Worm (Caenorhabditis elegans): ENCODE results near the gene rol-8.

The rol-8 gene

ce11 chrII:7521420-7521819 lies 22.5 kb upstream of the rol-8 start:
- no peak for TF ChIP-seq ham-2 (GFP tag; optimal IDR thresholded peaks at IDR 0.05)
- TF ChIP-seq zip-8 (tag; optimal IDR thresholded peaks at IDR 0.05): no peak
- TF ChIP-seq snpc-4 (tag; optimal IDR thresholded peaks at IDR 0.05): no peak
- no peak for TF ChIP-seq elt-1 (tag; optimal IDR thresholded peaks at IDR 0.05; ENCODE audit: borderline replicate concordance, insufficient read depth)
- no peak for TF ChIP-seq mep-1 (tag; optimal IDR thresholded peaks at IDR 0.05)
- TF ChIP-seq lin-13 (tag; optimal IDR thresholded peaks at IDR 0.05): no peak
- no peak for TF ChIP-seq ceh-39 (tag; optimal IDR thresholded peaks at IDR 0.05)
- no peak for TF ChIP-seq drap-1 (GFP tag; optimal IDR thresholded peaks at IDR 0.05)
- no peak for TF ChIP-seq mab-5 (tag; optimal IDR thresholded peaks at IDR 0.05)
- TF ChIP-seq pha-4 (tag; optimal IDR thresholded peaks at IDR 0.05): no peak

- TF ChIP-seq elt-3 (tag; optimal IDR thresholded peaks at IDR 0.05) (no peak), nhr-28 (tag; optimal IDR thresholded peaks at IDR 0.05) (no peak), nhr-2 (tag; optimal IDR thresholded peaks at IDR 0.05) (no peak), sptf-1 (tag; optimal IDR thresholded peaks at IDR 0.05) (no peak), hlh-1 (tag; optimal IDR thresholded peaks at IDR 0.05) (no peak), zip-8 (tag; optimal IDR thresholded peaks at IDR 0.05) (no peak), mab-5 (tag; optimal IDR thresholded peaks at IDR 0.05) (no peak), ham-2 (GFP tag; optimal IDR thresholded peaks at IDR 0.05) (no peak), blmp-1 (tag; optimal IDR thresholded peaks at IDR 0.05) (no peak), nhr-12 (tag; optimal IDR thresholded peaks at IDR 0.05) (no peak), mls-2 (tag; optimal IDR thresholded peaks at IDR 0.05) (no peak)
Observed at ce11 chrII:7523281-7523680, 20.6 kb upstream of the rol-8 start, which contains the start of gene ZK1290.15. TSS of gene ZK1290.15 (plus strand) at chrII:7523581.

DNA sequence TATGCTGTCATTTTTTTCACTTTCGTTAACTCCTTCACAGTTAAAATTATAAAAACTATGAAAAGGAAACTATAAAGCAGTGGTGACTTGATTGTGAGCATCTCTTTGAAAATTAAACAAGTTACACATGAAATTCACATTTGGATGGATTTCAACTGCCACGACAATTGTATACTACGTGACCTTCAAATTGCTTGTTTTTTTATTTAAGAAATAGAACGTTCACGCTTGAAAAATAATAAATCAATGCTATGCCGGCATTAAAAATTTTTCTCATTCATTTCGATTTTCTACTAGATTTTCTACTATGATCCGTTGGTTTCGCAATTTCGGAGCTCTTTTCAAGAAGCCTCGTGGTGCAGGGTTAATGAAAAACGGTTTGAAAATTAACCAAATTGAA lies 18.4 kb upstream of the rol-8 start, which contains the start of the genes ZK1290.7 and rnh-1.1:
Gene ZK1290.7 (minus strand): TSS at position 101 of the 400 bp plus-strand sequence.
Gene rnh-1.1 (plus strand): TSS at position 281 of the 400 bp plus-strand sequence.
- TF ChIP-seq mep-1 (tag; optimal IDR thresholded peaks at IDR 0.05): no peak
- no peak for TF ChIP-seq lin-13 (tag; optimal IDR thresholded peaks at IDR 0.05)
- TF ChIP-seq ces-1 (GFP tag; optimal IDR thresholded peaks at IDR 0.05): no peak
- TF ChIP-seq cnd-1 (tag; optimal IDR thresholded peaks at IDR 0.05): no peak
- no peak for TF ChIP-seq drap-1 (GFP tag; optimal IDR thresholded peaks at IDR 0.05)
- TF ChIP-seq pha-4 (tag; optimal IDR thresholded peaks at IDR 0.05): no peak
- TF ChIP-seq elt-3 (tag; optimal IDR thresholded peaks at IDR 0.05): no peak
- TF ChIP-seq zip-8 (tag; optimal IDR thresholded peaks at IDR 0.05): no peak
- no peak for TF ChIP-seq ztf-11 (tag; optimal IDR thresholded peaks at IDR 0.05)
- no peak for TF ChIP-seq nhr-237 (tag; optimal IDR thresholded peaks at IDR 0.05)
- TF ChIP-seq unc-120 (tag; optimal IDR thresholded peaks at IDR 0.05; ENCODE audit: poor library complexity, severe bottlenecking): no peak

DNA sequence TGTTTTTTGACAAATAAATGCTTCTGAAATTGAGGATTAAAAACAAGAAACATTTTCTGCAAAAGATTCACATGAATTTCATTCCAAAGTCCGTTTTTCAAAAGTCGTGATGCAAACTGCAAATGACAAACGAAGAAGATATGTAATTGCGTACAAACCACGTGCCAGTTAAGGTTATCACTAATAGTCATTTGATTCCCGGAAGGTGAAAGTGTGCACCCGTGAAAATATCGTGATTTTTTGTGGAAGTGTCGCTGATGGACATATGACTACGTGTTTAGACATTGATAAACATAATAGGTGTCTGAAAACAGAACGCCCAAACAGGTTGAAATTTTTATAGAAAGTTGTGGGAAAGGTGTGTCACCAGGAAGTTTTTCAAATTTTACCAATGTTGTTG lies 15.7 kb upstream of the rol-8 start:
- TF ChIP-seq drap-1 (GFP tag; optimal IDR thresholded peaks at IDR 0.05) (no peak), ceh-39 (tag; optimal IDR thresholded peaks at IDR 0.05) (no peak), lin-32 (GFP tag; optimal IDR thresholded peaks at IDR 0.05) (no peak), sptf-1 (tag; optimal IDR thresholded peaks at IDR 0.05) (no peak), mab-5 (tag; optimal IDR thresholded peaks at IDR 0.05) (no peak), ces-1 (GFP tag; optimal IDR thresholded peaks at IDR 0.05) (no peak), bed-3 (GFP tag; optimal IDR thresholded peaks at IDR 0.05) (no peak), blmp-1 (tag; optimal IDR thresholded peaks at IDR 0.05) (no peak), elt-1 (tag; optimal IDR thresholded peaks at IDR 0.05; ENCODE audit: borderline replicate concordance, insufficient read depth) (no peak), unc-62 (GFP tag; optimal IDR thresholded peaks at IDR 0.05) (no peak), mep-1 (tag; optimal IDR thresholded peaks at IDR 0.05) (no peak), M03D4.4 (tag; optimal IDR thresholded peaks at IDR 0.05) (no peak), hlh-1 (tag; optimal IDR thresholded peaks at IDR 0.05) (no peak), nhr-76 (tag; optimal IDR thresholded peaks at IDR 0.05) (no peak)

- TF ChIP-seq nhr-237 (tag; optimal IDR thresholded peaks at IDR 0.05) (peak; percentile 46), elt-1 (tag; optimal IDR thresholded peaks at IDR 0.05; ENCODE audit: borderline replicate concordance, insufficient read depth) (no peak), unc-120 (tag; optimal IDR thresholded peaks at IDR 0.05; ENCODE audit: poor library complexity, severe bottlenecking) (peak; percentile 70), unc-62 (GFP tag; optimal IDR thresholded peaks at IDR 0.05) (peak; percentile 76), hlh-1 (tag; optimal IDR thresholded peaks at IDR 0.05) (peak; percentile 62), sptf-1 (tag; optimal IDR thresholded peaks at IDR 0.05) (no peak)
Observed at ce11 chrII:7529078-7529683, 14.7 kb upstream of the rol-8 start, which contains the start of gene ZK1290.5. TSS of gene ZK1290.5 (plus strand) at chrII:7529643.

- peak; percentile 13 for TF ChIP-seq ham-2 (GFP tag; optimal IDR thresholded peaks at IDR 0.05)
- TF ChIP-seq drap-1 (GFP tag; optimal IDR thresholded peaks at IDR 0.05): no peak
Observed at ce11 chrII:7530944-7531343, 13.0 kb upstream of the rol-8 start, which contains the start of gene wrt-1. TSS of gene wrt-1 (plus strand) at chrII:7530996.
